Worm (Caenorhabditis elegans): ENCODE measurements around the gene mab-7.

The mab-7 gene

ce11 chrX:851421-851820 lies 46.4 kb downstream of the mab-7 start, which contains the start of gene igcm-1:
TSS of gene igcm-1 (minus strand) at chrX:851521.
- TF ChIP-seq sem-2 (GFP tag; optimal IDR thresholded peaks at IDR 0.05) (no peak), nhr-12 (tag; optimal IDR thresholded peaks at IDR 0.05) (no peak), ztf-11 (tag; optimal IDR thresholded peaks at IDR 0.05) (no peak), sptf-1 (tag; optimal IDR thresholded peaks at IDR 0.05) (no peak), pha-4 (tag; optimal IDR thresholded peaks at IDR 0.05) (no peak), lin-32 (GFP tag; optimal IDR thresholded peaks at IDR 0.05) (no peak), cnd-1 (tag; optimal IDR thresholded peaks at IDR 0.05) (no peak), nhr-2 (tag; optimal IDR thresholded peaks at IDR 0.05) (no peak), unc-120 (tag; optimal IDR thresholded peaks at IDR 0.05; ENCODE audit: poor library complexity, severe bottlenecking) (no peak), ceh-39 (tag; optimal IDR thresholded peaks at IDR 0.05) (no peak), lin-13 (tag; optimal IDR thresholded peaks at IDR 0.05) (no peak), hlh-1 (tag; optimal IDR thresholded peaks at IDR 0.05) (no peak), drap-1 (GFP tag; optimal IDR thresholded peaks at IDR 0.05) (no peak), blmp-1 (tag; optimal IDR thresholded peaks at IDR 0.05) (no peak), ceh-43 (GFP tag; optimal IDR thresholded peaks at IDR 0.05) (no peak), nhr-237 (tag; optimal IDR thresholded peaks at IDR 0.05) (no peak), bed-3 (GFP tag; optimal IDR thresholded peaks at IDR 0.05) (no peak)

ce11 chrX:845443-845842 lies 52.4 kb downstream of the mab-7 start:
- TF ChIP-seq nhr-237 (tag; optimal IDR thresholded peaks at IDR 0.05) (no peak), drap-1 (GFP tag; optimal IDR thresholded peaks at IDR 0.05) (no peak), ztf-11 (tag; optimal IDR thresholded peaks at IDR 0.05) (no peak), lin-13 (tag; optimal IDR thresholded peaks at IDR 0.05) (no peak), snpc-4 (tag; optimal IDR thresholded peaks at IDR 0.05) (no peak), ham-2 (GFP tag; optimal IDR thresholded peaks at IDR 0.05) (no peak), unc-39 (tag; optimal IDR thresholded peaks at IDR 0.05) (no peak), mep-1 (tag; optimal IDR thresholded peaks at IDR 0.05) (no peak), cnd-1 (tag; optimal IDR thresholded peaks at IDR 0.05) (no peak), blmp-1 (tag; optimal IDR thresholded peaks at IDR 0.05) (no peak), elt-3 (tag; optimal IDR thresholded peaks at IDR 0.05) (no peak)

- TF ChIP-seq unc-120 (tag; optimal IDR thresholded peaks at IDR 0.05; ENCODE audit: poor library complexity, severe bottlenecking) (peak; percentile 51), ces-1 (GFP tag; optimal IDR thresholded peaks at IDR 0.05) (peak; percentile 18), mep-1 (tag; optimal IDR thresholded peaks at IDR 0.05) (no peak)
These were observed 53.2 kb downstream of the mab-7 start for ce11 chrX:844649-845048.

All from whole organism, mixed stage, embryonic.